Worm (Caenorhabditis elegans) whole organism, early embryonic: ENCODE measurements around the gene W03C9.6.
A peak's percentile ranks its signal among the peaks of the same experiment; 100 is the strongest.

Experiments
- B0310.2 ChIP-seq: sonication (generic microtip); optimal IDR thresholded peaks from 2 replicates; lab custom pipeline; 2016; ENCODE audit warnings: mild to moderate bottlenecking, missing genetic modification characterization, missing compliant biosample characterization
- F13C5.2 ChIP-seq: sonication (generic microtip); optimal IDR thresholded peaks from 2 replicates; lab custom pipeline; 2017; ENCODE audit warnings: mild to moderate bottlenecking, missing genetic modification characterization, inconsistent platforms, missing compliant biosample characterization
- aly-1 ChIP-seq: sonication (generic microtip); optimal IDR thresholded peaks from 2 replicates; lab custom pipeline; 2016; ENCODE audit warnings: missing genetic modification characterization, missing compliant biosample characterization
- ama-1 ChIP-seq: fragments of 150-350 bp; optimal IDR thresholded peaks from 2 replicates; lab custom pipeline; 2014
- ceh-13 ChIP-seq: fragments of 200-800 bp; sonication (Bioruptor generic); optimal IDR thresholded peaks from 2 replicates; lab custom pipeline; 2018; ENCODE audit warnings: mild to moderate bottlenecking, missing genetic modification characterization, missing compliant biosample characterization
- ceh-36 ChIP-seq: sonication (generic microtip); optimal IDR thresholded peaks from 2 replicates; lab custom pipeline; 2016; ENCODE audit warnings: missing genetic modification characterization, inconsistent platforms, missing compliant biosample characterization
- ets-7 ChIP-seq: sonication (generic microtip); optimal IDR thresholded peaks from 2 replicates; lab custom pipeline; 2016; ENCODE audit warnings: missing genotype, missing genetic modification characterization, missing compliant biosample characterization
- flt-1 ChIP-seq: fragments of 200-800 bp; sonication (Bioruptor generic); IDR thresholded peaks from 2 replicates; pipeline ENCODE4 v1.3.6; 2022; ENCODE audit warnings: missing genetic modification characterization, missing compliant biosample characterization
- hmbx-1 ChIP-seq: sonication (generic microtip); optimal IDR thresholded peaks from 2 replicates; lab custom pipeline; 2016; ENCODE audit warnings: mild to moderate bottlenecking, missing genetic modification characterization, missing compliant biosample characterization
- hmg-4 ChIP-seq: fragments of 200-800 bp; sonication (Bioruptor generic); optimal IDR thresholded peaks from 2 replicates; lab custom pipeline; 2018; ENCODE audit warnings: mild to moderate bottlenecking, missing genetic modification characterization, missing compliant biosample characterization
- hnd-1 ChIP-seq: sonication (generic microtip); optimal IDR thresholded peaks from 2 replicates; lab custom pipeline; 2016; ENCODE audit warnings: missing genetic modification characterization, missing compliant biosample characterization
- pes-1 ChIP-seq: fragments of 200-800 bp; sonication (Bioruptor generic); IDR thresholded peaks from 2 replicates; pipeline ENCODE4 v1.3.6; 2022; ENCODE audit warnings: missing genetic modification reagents, missing genetic modification characterization, missing compliant biosample characterization
- scrt-1 ChIP-seq: fragments of 200-800 bp; sonication (Bioruptor generic); IDR thresholded peaks from 2 replicates; pipeline ENCODE4 v1.3.6; 2022; ENCODE audit warnings: missing genetic modification characterization, missing compliant biosample characterization
- sea-1 ChIP-seq: fragments of 200-800 bp; sonication (Bioruptor generic); conservative IDR thresholded peaks from 2 replicates; pipeline ENCODE4 v1.3.6; 2022; ENCODE audit warnings: missing genetic modification characterization, missing compliant biosample characterization
- tbx-11 ChIP-seq: fragments of 200-800 bp; sonication (Bioruptor generic); IDR thresholded peaks from 2 replicates; pipeline ENCODE4 v1.3.6; 2022; ENCODE audit warnings: missing genetic modification characterization, missing compliant biosample characterization
- tbx-37 ChIP-seq: fragments of 200-800 bp; sonication (Bioruptor generic); conservative IDR thresholded peaks from 2 replicates; pipeline ENCODE4 v1.3.6; 2022; ENCODE audit warnings: missing genetic modification reagents, missing genetic modification characterization, missing compliant biosample characterization
- tra-4 ChIP-seq: sonication (generic microtip); optimal IDR thresholded peaks from 2 replicates; lab custom pipeline; 2017; ENCODE audit warnings: missing genetic modification characterization, missing compliant biosample characterization

W03C9.6 gene

ce11 chrII:11916945-11917344 is 37.4 kb upstream of the W03C9.6 start:
- TF ChIP-seq sea-1 (GFP tag; lab: Robert Waterston, UW) (no peak), tra-4 (tag; lab: Kevin White, UChicago) (no peak), aly-1 (tag; lab: Kevin White, UChicago) (no peak), hmbx-1 (tag; lab: Kevin White, UChicago) (no peak), ceh-13 (GFP tag; lab: Kevin White, UChicago) (no peak), pes-1 (no peak), hmg-4 (GFP tag; lab: Kevin White, UChicago) (no peak), F13C5.2 (no peak), scrt-1 (GFP tag; lab: Robert Waterston, UW) (no peak), tbx-37 (no peak), ets-7 (tag; lab: Kevin White, UChicago) (no peak), hnd-1 (tag; lab: Kevin White, UChicago) (no peak), ama-1 (lab: Kevin White, UChicago) (no peak)

ce11 chrII:11917530-11917952 is 36.8 kb upstream of the W03C9.6 start:
- TF ChIP-seq ceh-36 (tag; lab: Kevin White, UChicago) (no peak), scrt-1 (GFP tag; lab: Robert Waterston, UW) (no peak), ets-7 (tag; lab: Kevin White, UChicago) (no peak), hnd-1 (tag; lab: Kevin White, UChicago) (no peak), pes-1 (no peak), hmbx-1 (tag; lab: Kevin White, UChicago) (no peak), tbx-37 (no peak), sea-1 (GFP tag; lab: Robert Waterston, UW) (no peak), aly-1 (tag; lab: Kevin White, UChicago) (no peak), ceh-13 (GFP tag; lab: Kevin White, UChicago) (no peak), tbx-11 (GFP tag; lab: Robert Waterston, UW) (no peak), ama-1 (lab: Kevin White, UChicago) (no peak), hmg-4 (GFP tag; lab: Kevin White, UChicago) (no peak), flt-1 (no peak), F13C5.2 (no peak), tra-4 (tag; lab: Kevin White, UChicago) (no peak)

- TF ChIP-seq ceh-36 (tag; lab: Kevin White, UChicago) (peak; percentile 79), ets-7 (tag; lab: Kevin White, UChicago) (no peak)
Observed at ce11 chrII:11922757-11923538, 31.4 kb upstream of the W03C9.6 start.

ce11 chrII:11923620-11924298 is 30.5 kb upstream of the W03C9.6 start:
- TF ChIP-seq scrt-1 (GFP tag; lab: Robert Waterston, UW) (no peak), ceh-36 (tag; lab: Kevin White, UChicago) (peak; percentile 61), pes-1 (no peak), tbx-37 (no peak), tra-4 (tag; lab: Kevin White, UChicago) (no peak), ceh-13 (GFP tag; lab: Kevin White, UChicago) (no peak), ama-1 (lab: Kevin White, UChicago) (no peak)

ce11 chrII:11925203-11925602 is 29.1 kb upstream of the W03C9.6 start:
- no peak for TF ChIP-seq tbx-37
- TF ChIP-seq ama-1 (lab: Kevin White, UChicago) = no peak
- no peak for TF ChIP-seq ceh-13 (GFP tag; lab: Kevin White, UChicago)
- TF ChIP-seq hnd-1 (tag; lab: Kevin White, UChicago) = no peak
- TF ChIP-seq pes-1 = no peak
- TF ChIP-seq B0310.2 (tag; lab: Kevin White, UChicago) = no peak
- no peak for TF ChIP-seq ets-7 (tag; lab: Kevin White, UChicago)
- TF ChIP-seq sea-1 (GFP tag; lab: Robert Waterston, UW) = no peak
- no peak for TF ChIP-seq F13C5.2
- no peak for TF ChIP-seq flt-1
- TF ChIP-seq ceh-36 (tag; lab: Kevin White, UChicago) = no peak
- TF ChIP-seq hmbx-1 (tag; lab: Kevin White, UChicago) = no peak
- no peak for TF ChIP-seq aly-1 (tag; lab: Kevin White, UChicago)
- no peak for TF ChIP-seq scrt-1 (GFP tag; lab: Robert Waterston, UW)
- TF ChIP-seq tra-4 (tag; lab: Kevin White, UChicago) = no peak
- no peak for TF ChIP-seq hmg-4 (GFP tag; lab: Kevin White, UChicago)
- TF ChIP-seq tbx-11 (GFP tag; lab: Robert Waterston, UW) = no peak

ce11 chrII:11926501-11926900 is 27.8 kb upstream of the W03C9.6 start:
- no peak for TF ChIP-seq tra-4 (tag; lab: Kevin White, UChicago)
- TF ChIP-seq hnd-1 (tag; lab: Kevin White, UChicago) = no peak
- TF ChIP-seq B0310.2 (tag; lab: Kevin White, UChicago) = no peak

- TF ChIP-seq ets-7 (tag; lab: Kevin White, UChicago) (no peak), pes-1 (no peak), tbx-11 (GFP tag; lab: Robert Waterston, UW) (no peak), B0310.2 (tag; lab: Kevin White, UChicago) (no peak), ceh-36 (tag; lab: Kevin White, UChicago) (no peak), hmg-4 (GFP tag; lab: Kevin White, UChicago) (no peak), scrt-1 (GFP tag; lab: Robert Waterston, UW) (no peak), hnd-1 (tag; lab: Kevin White, UChicago) (no peak), tbx-37 (no peak), ama-1 (lab: Kevin White, UChicago) (no peak), hmbx-1 (tag; lab: Kevin White, UChicago) (no peak), F13C5.2 (no peak), ceh-13 (GFP tag; lab: Kevin White, UChicago) (no peak), aly-1 (tag; lab: Kevin White, UChicago) (no peak), sea-1 (GFP tag; lab: Robert Waterston, UW) (no peak), flt-1 (no peak), tra-4 (tag; lab: Kevin White, UChicago) (no peak)
Observed at ce11 chrII:11928752-11929151, 25.6 kb upstream of the W03C9.6 start.
